Worm (Caenorhabditis elegans) whole organism, L4 larva: Measurements from ENCODE around the gene npr-5.

Source experiments
- aly-2 ChIP-seq: sonication (generic microtip); optimal IDR thresholded peaks from 2 replicates; lab custom pipeline; 2018; ENCODE audit warnings: missing biosample characterization, missing genetic modification characterization
- rbr-2 ChIP-seq: sonication (generic microtip); optimal IDR thresholded peaks from 2 replicates; lab custom pipeline; 2016; ENCODE audit warnings: missing genotype, missing genetic modification characterization, missing compliant biosample characterization
- spr-1 ChIP-seq: sonication (generic microtip); optimal IDR thresholded peaks from 2 replicates; lab custom pipeline; 2016; ENCODE audit warnings: mild to moderate bottlenecking, missing genetic modification characterization, missing compliant biosample characterization
- spr-3 ChIP-seq: fragments of 200-800 bp; sonication (Bioruptor generic); optimal IDR thresholded peaks from 2 replicates; lab custom pipeline; 2018; ENCODE audit warnings: mild to moderate bottlenecking, missing genetic modification characterization, missing compliant biosample characterization

DNA sequence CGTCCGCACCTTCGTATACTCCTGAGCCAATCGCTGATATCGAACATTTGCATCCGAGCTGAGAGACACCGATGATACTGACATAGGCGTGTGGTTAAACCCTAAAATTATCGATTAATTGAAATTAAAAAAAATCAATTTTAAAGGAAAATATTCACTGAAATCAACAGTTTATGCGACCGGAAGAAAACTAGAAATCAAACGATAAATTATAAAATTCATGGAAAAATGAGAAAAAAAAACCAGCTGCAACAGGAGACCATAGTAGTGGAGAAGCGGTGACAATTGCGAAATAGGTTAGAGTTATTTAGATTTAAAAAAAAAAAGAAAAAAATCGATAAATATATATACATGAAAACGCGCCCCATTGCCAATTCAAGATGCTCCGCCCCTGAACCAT lies 23.1 kb upstream of the npr-5 start, which contains the start of gene F33E11.3:
- TF ChIP-seq spr-3 (no peak), spr-1 (tag; lab: Kevin White, UChicago) (no peak), rbr-2 (tag; lab: Kevin White, UChicago) (no peak), aly-2 (tag; lab: Kevin White, UChicago) (no peak)
